Worm (Caenorhabditis elegans) whole organism, young adult: Measurements from ENCODE around the gene B0034.1.

Experiments
- B0035.1 ChIP-seq: sonication (generic microtip); optimal IDR thresholded peaks from 2 replicates; lab custom pipeline; 2016; ENCODE audit warnings: missing genetic modification characterization, mild to moderate bottlenecking, missing compliant biosample characterization, missing genotype, missing genetic modification reagents
- C17E4.6 ChIP-seq: fragments of 200-800 bp; sonication (Bioruptor generic); IDR thresholded peaks from 2 replicates; pipeline ENCODE4 v1.3.6; 2022; ENCODE audit warnings: missing genetic modification reagents, missing genetic modification characterization, missing compliant biosample characterization
- F10E7.11 ChIP-seq: sonication (generic microtip); optimal IDR thresholded peaks from 2 replicates; lab custom pipeline; 2017; ENCODE audit warnings: mild to moderate bottlenecking, missing genetic modification characterization, moderate library complexity, missing compliant biosample characterization
- F23B12.7 ChIP-seq: sonication (generic microtip); optimal IDR thresholded peaks from 2 replicates; lab custom pipeline; 2017; ENCODE audit warnings: missing genetic modification characterization, mild to moderate bottlenecking, missing compliant biosample characterization, antibody characterized with exemption, moderate library complexity; ENCODE audit not compliant: insufficient read depth
- T26A5.8 ChIP-seq: sonication (generic microtip); optimal IDR thresholded peaks from 2 replicates; lab custom pipeline; 2016; ENCODE audit warnings: missing genetic modification characterization, missing compliant biosample characterization
- Y56A3A.18 ChIP-seq: fragments of 200-800 bp; sonication (Bioruptor generic); IDR thresholded peaks from 2 replicates; pipeline ENCODE4 v1.3.6; 2022; ENCODE audit warnings: missing genetic modification reagents, missing genetic modification characterization, missing compliant biosample characterization
- aptf-2 ChIP-seq: fragments of 200-800 bp; sonication (Bioruptor generic); conservative IDR thresholded peaks from 2 replicates; pipeline ENCODE4 v1.3.6; 2022; ENCODE audit warnings: missing genetic modification reagents, missing genetic modification characterization, missing compliant biosample characterization
- atf-7 ChIP-seq: sonication (generic microtip); optimal IDR thresholded peaks from 2 replicates; lab custom pipeline; 2017; ENCODE audit warnings: mild to moderate bottlenecking, missing genetic modification characterization, missing compliant biosample characterization
- attf-5 ChIP-seq: fragments of 200-800 bp; sonication (Bioruptor generic); optimal IDR thresholded peaks from 2 replicates; lab custom pipeline; 2018; ENCODE audit warnings: mild to moderate bottlenecking, missing genetic modification characterization, missing compliant biosample characterization
- cebp-1 ChIP-seq, 2 experiments: fragments of 200-800 bp in 1 of 2; sonication (Bioruptor generic) in 1 of 2; sonication (generic microtip) in 1 of 2; IDR thresholded peaks in 1 of 2; optimal IDR thresholded peaks in 1 of 2; 2 replicates each; pipeline versions ENCODE4 v1.3.6 to Lab custom; 2017 to 2022; ENCODE audit warnings: missing compliant biosample characterization in 2 of 2, missing genetic modification characterization in 2 of 2, mild to moderate bottlenecking in 1 of 2, missing genetic modification reagents in 1 of 2, moderate library complexity in 1 of 2
- cebp-2 ChIP-seq: fragments of 200-800 bp; sonication (Bioruptor generic); IDR thresholded peaks from 2 replicates; pipeline ENCODE4 v1.3.6; 2022; ENCODE audit warnings: missing genetic modification characterization, missing compliant biosample characterization
- ceh-79 ChIP-seq: sonication (generic microtip); optimal IDR thresholded peaks from 2 replicates; lab custom pipeline; 2017; ENCODE audit warnings: mild to moderate bottlenecking, missing genetic modification characterization, missing compliant biosample characterization
- chd-7 ChIP-seq: sonication (generic microtip); optimal IDR thresholded peaks from 2 replicates; lab custom pipeline; 2016; ENCODE audit warnings: mild to moderate bottlenecking, missing genetic modification characterization, moderate library complexity, missing compliant biosample characterization
- dox-1 ChIP-seq: fragments of 200-800 bp; sonication (Bioruptor generic); IDR thresholded peaks from 2 replicates; pipeline ENCODE4 v1.3.6; 2022; ENCODE audit warnings: missing genetic modification reagents, missing genetic modification characterization, missing compliant biosample characterization
- dpl-1 ChIP-seq: fragments of 150-350 bp; optimal IDR thresholded peaks from 2 replicates; lab custom pipeline; 2014; ENCODE audit warnings: missing biosample characterization, missing genetic modification reagents, missing genetic modification characterization
- efl-1 ChIP-seq: fragments of 150-350 bp; optimal IDR thresholded peaks from 2 replicates; lab custom pipeline; 2014; ENCODE audit warnings: missing biosample characterization, missing genetic modification reagents, missing genetic modification characterization
- egl-18 ChIP-seq: fragments of 200-800 bp; sonication (Bioruptor generic); IDR thresholded peaks from 2 replicates; pipeline ENCODE4 v1.3.6; 2022; ENCODE audit warnings: missing genetic modification reagents, missing genetic modification characterization, missing compliant biosample characterization
- egl-44 ChIP-seq: fragments of 200-800 bp; sonication (Bioruptor generic); IDR thresholded peaks from 2 replicates; pipeline ENCODE4 v1.3.6; 2022; ENCODE audit warnings: missing genetic modification reagents, missing genetic modification characterization, missing compliant biosample characterization
- hrde-1 ChIP-seq: sonication (generic microtip); optimal IDR thresholded peaks from 2 replicates; lab custom pipeline; 2016; ENCODE audit warnings: missing genetic modification characterization, mild to moderate bottlenecking, missing compliant biosample characterization, moderate library complexity, missing genotype, missing genetic modification reagents, borderline replicate concordance
- let-607 ChIP-seq, 2 experiments: fragments of 200-800 bp in 1 of 2; sonication (Bioruptor generic) in 1 of 2; sonication (generic microtip) in 1 of 2; optimal IDR thresholded peaks; 2 replicates each; lab custom pipeline; 2016 to 2018; ENCODE audit warnings: mild to moderate bottlenecking in 2 of 2, missing compliant biosample characterization in 2 of 2, missing genetic modification characterization in 2 of 2, moderate library complexity in 2 of 2, missing genotype in 1 of 2
- lin-40 ChIP-seq: sonication (generic microtip); optimal IDR thresholded peaks from 2 replicates; lab custom pipeline; 2016; ENCODE audit warnings: missing genetic modification characterization, mild to moderate bottlenecking, missing compliant biosample characterization, missing genotype, missing genetic modification reagents
- nhr-80 ChIP-seq: sonication (generic microtip); optimal IDR thresholded peaks from 2 replicates; lab custom pipeline; 2016; ENCODE audit warnings: missing genetic modification characterization, missing compliant biosample characterization
- pha-4 ChIP-seq: fragments of 150-350 bp; sonication (generic microtip); optimal IDR thresholded peaks from 2 replicates; lab custom pipeline; 2014; ENCODE audit warnings: missing biosample characterization, missing genetic modification reagents, missing genetic modification characterization
- snpc-1.1 ChIP-seq: sonication (generic microtip); optimal IDR thresholded peaks from 2 replicates; lab custom pipeline; 2017; ENCODE audit warnings: missing genetic modification characterization, mild to moderate bottlenecking, missing compliant biosample characterization, antibody characterized with exemption, moderate library complexity, missing genotype, missing genetic modification reagents; ENCODE audit not compliant: insufficient read depth
- tbp1 ChIP-seq: fragments of 200-800 bp; sonication (Bioruptor generic); optimal IDR thresholded peaks from 2 replicates; lab custom pipeline; 2018; ENCODE audit warnings: mild to moderate bottlenecking, missing genetic modification characterization, missing compliant biosample characterization
- tlf-1 ChIP-seq: fragments of 200-800 bp; sonication (Bioruptor generic); optimal IDR thresholded peaks from 2 replicates; lab custom pipeline; 2018; ENCODE audit warnings: mild to moderate bottlenecking, missing genetic modification characterization, missing compliant biosample characterization
- unc-62 ChIP-seq: fragments of 150-350 bp; optimal IDR thresholded peaks from 2 replicates; lab custom pipeline; 2014; ENCODE audit warnings: missing biosample characterization, missing genetic modification reagents, missing genetic modification characterization
- zfh-2 ChIP-seq: fragments of 200-800 bp; sonication (Bioruptor generic); conservative IDR thresholded peaks from 2 replicates; pipeline ENCODE4 v1.3.6; 2022; ENCODE audit warnings: missing genetic modification reagents, missing genetic modification characterization, missing compliant biosample characterization
- zim-3 ChIP-seq: sonication (generic microtip); optimal IDR thresholded peaks from 2 replicates; lab custom pipeline; 2017; ENCODE audit warnings: mild to moderate bottlenecking, missing genetic modification characterization, moderate library complexity, missing compliant biosample characterization
- ztf-22 ChIP-seq: fragments of 200-800 bp; sonication (Bioruptor generic); optimal IDR thresholded peaks from 2 replicates; lab custom pipeline; 2018; ENCODE audit warnings: mild to moderate bottlenecking, missing genetic modification characterization, moderate library complexity, missing compliant biosample characterization
- ztf-26 ChIP-seq: sonication (generic microtip); optimal IDR thresholded peaks from 2 replicates; lab custom pipeline; 2017; ENCODE audit warnings: missing genetic modification characterization, missing compliant biosample characterization
- ztf-6 ChIP-seq: fragments of 200-800 bp; sonication (Bioruptor generic); IDR thresholded peaks from 2 replicates; pipeline ENCODE4 v1.3.6; 2022; ENCODE audit warnings: missing genetic modification reagents, missing genetic modification characterization, missing compliant biosample characterization

The B0034.1 gene

ce11 chrII:5931109-5931508 lies 37.0 kb upstream of the B0034.1 start:
- TF ChIP-seq zim-3 (no peak), zfh-2 (GFP tag; lab: Robert Waterston, UW) (0 out of 2 replicates have a peak, but pooled peaks have one; percentile 25), cebp-2 (GFP tag; lab: Robert Waterston, UW) (no peak), C17E4.6 (GFP tag; lab: Robert Waterston, UW) (no peak), dox-1 (GFP tag; lab: Robert Waterston, UW) (peak; percentile 60; the same call in 1 of the 2 replicates), cebp-1 (GFP tag; IDR thresholded peaks at IDR 0.05; lab: Robert Waterston, UW) (no peak), cebp-1 (tag; optimal IDR thresholded peaks at IDR 0.05; lab: Kevin White, UChicago) (peak; percentile 25), attf-5 (peak; percentile 43), nhr-80 (tag; lab: Kevin White, UChicago) (peak; percentile 59), dpl-1 (GFP tag; lab: Kevin White, UChicago) (no peak)

- peak in 1 of 2 experiments; percentile 21 for TF ChIP-seq let-607 (tag; optimal IDR thresholded peaks at IDR 0.05; lab: Kevin White, UChicago)
- TF ChIP-seq egl-44: no peak
- no peak for TF ChIP-seq tbp1 (GFP tag; lab: Kevin White, UChicago)
- TF ChIP-seq T26A5.8 (tag; lab: Kevin White, UChicago): no peak
- TF ChIP-seq atf-7 (tag; lab: Kevin White, UChicago): peak; percentile 87
- peak; percentile 90 for TF ChIP-seq unc-62 (GFP tag; lab: Kevin White, UChicago)
- no peak for TF ChIP-seq cebp-1 (GFP tag; IDR thresholded peaks at IDR 0.05; lab: Robert Waterston, UW)
- peak; percentile 25 for TF ChIP-seq cebp-1 (tag; optimal IDR thresholded peaks at IDR 0.05; lab: Kevin White, UChicago)
- TF ChIP-seq nhr-80 (tag; lab: Kevin White, UChicago): peak; percentile 60
- TF ChIP-seq cebp-2 (GFP tag; lab: Robert Waterston, UW): no peak
Observed at ce11 chrII:5931904-5932764, 36.0 kb upstream of the B0034.1 start.

- TF ChIP-seq chd-7 (tag; lab: Kevin White, UChicago) (peak; percentile 12), dox-1 (GFP tag; lab: Robert Waterston, UW) (0 out of 2 replicates have a peak, but pooled peaks have one; percentile 6), snpc-1.1 (tag; lab: Kevin White, UChicago) (no peak)
Observed at ce11 chrII:5933133-5933532, 35.0 kb upstream of the B0034.1 start.

- TF ChIP-seq tlf-1 (GFP tag; lab: Kevin White, UChicago) (no peak), ztf-22 (GFP tag; lab: Kevin White, UChicago) (no peak), hrde-1 (tag; lab: Kevin White, UChicago) (no peak), nhr-80 (tag; lab: Kevin White, UChicago) (no peak), aptf-2 (0 out of 2 replicates have a peak, but pooled peaks have one; percentile 19), ztf-26 (no peak), egl-18 (no peak), F23B12.7 (tag; lab: Kevin White, UChicago) (no peak), ceh-79 (tag; lab: Kevin White, UChicago) (no peak), efl-1 (no peak), ztf-6 (no peak), B0035.1 (tag; lab: Kevin White, UChicago) (no peak), F10E7.11 (no peak), cebp-1 (GFP tag; IDR thresholded peaks at IDR 0.05; lab: Robert Waterston, UW) (no peak), cebp-1 (tag; optimal IDR thresholded peaks at IDR 0.05; lab: Kevin White, UChicago) (peak; percentile 7), Y56A3A.18 (GFP tag; lab: Robert Waterston, UW) (no peak), pha-4 (tag; lab: Kevin White, UChicago) (no peak), lin-40 (tag; lab: Kevin White, UChicago) (no peak)
Observed at ce11 chrII:5933962-5934422, 34.1 kb upstream of the B0034.1 start.
